Worm (Caenorhabditis elegans) whole organism, midembryonic: ENCODE measurements around the gene T25B2.1.

Source experiments
- T22C8.4 ChIP-seq: fragments of 200-800 bp; sonication (Bioruptor generic); IDR thresholded peaks from 2 replicates; pipeline ENCODE4 v1.3.6; 2022; ENCODE audit warnings: missing genetic modification characterization, missing compliant biosample characterization
- cog-1 ChIP-seq: sonication (generic microtip); optimal IDR thresholded peaks from 2 replicates; lab custom pipeline; 2016; ENCODE audit warnings: missing genetic modification characterization, missing compliant biosample characterization
- flt-1 ChIP-seq: fragments of 200-800 bp; sonication (Bioruptor generic); IDR thresholded peaks from 2 replicates; pipeline ENCODE4 v1.3.6; 2022; ENCODE audit warnings: missing genetic modification characterization, missing compliant biosample characterization
- med-1 ChIP-seq: sonication (generic microtip); optimal IDR thresholded peaks from 2 replicates; lab custom pipeline; 2017; ENCODE audit warnings: missing genetic modification characterization, mild to moderate bottlenecking, missing compliant biosample characterization, antibody characterized with exemption, missing genetic modification reagents; ENCODE audit not compliant: insufficient read depth
- ref-1 ChIP-seq: fragments of 200-800 bp; sonication (Bioruptor generic); conservative IDR thresholded peaks from 2 replicates; pipeline ENCODE4 v1.3.6; 2022; ENCODE audit warnings: missing genetic modification reagents, missing genetic modification characterization, missing compliant biosample characterization
- ztf-23 ChIP-seq: fragments of 200-800 bp; sonication (Bioruptor generic); IDR thresholded peaks from 2 replicates; pipeline ENCODE4 v1.3.6; 2022; ENCODE audit warnings: missing genetic modification reagents, missing genetic modification characterization, missing compliant biosample characterization
- ztf-29 ChIP-seq: fragments of 200-800 bp; sonication (Bioruptor generic); IDR thresholded peaks from 2 replicates; pipeline ENCODE4 v1.3.6; 2022; ENCODE audit warnings: missing genetic modification reagents, missing genetic modification characterization, missing compliant biosample characterization

- TF ChIP-seq ztf-29, result no peak
- no peak for TF ChIP-seq flt-1
- TF ChIP-seq ref-1 (GFP tag; lab: Robert Waterston, UW), result no peak
- no peak for TF ChIP-seq med-1 (GFP tag; lab: Kevin White, UChicago)
- no peak for TF ChIP-seq cog-1 (tag; lab: Kevin White, UChicago)
- no peak for TF ChIP-seq ztf-23 (GFP tag; lab: Robert Waterston, UW)
- no peak for TF ChIP-seq T22C8.4 (GFP tag; lab: Robert Waterston, UW)
Observed at ce11 chrX:6180293-6180692, 6.5 kb downstream of the T25B2.1 start, which contains the start of gene T13C5.7.
